Worm (Caenorhabditis elegans): Measurements from ENCODE around the gene enu-3.1.
A peak's percentile ranks its signal among the peaks of the same experiment; 100 is the strongest.

DNA sequence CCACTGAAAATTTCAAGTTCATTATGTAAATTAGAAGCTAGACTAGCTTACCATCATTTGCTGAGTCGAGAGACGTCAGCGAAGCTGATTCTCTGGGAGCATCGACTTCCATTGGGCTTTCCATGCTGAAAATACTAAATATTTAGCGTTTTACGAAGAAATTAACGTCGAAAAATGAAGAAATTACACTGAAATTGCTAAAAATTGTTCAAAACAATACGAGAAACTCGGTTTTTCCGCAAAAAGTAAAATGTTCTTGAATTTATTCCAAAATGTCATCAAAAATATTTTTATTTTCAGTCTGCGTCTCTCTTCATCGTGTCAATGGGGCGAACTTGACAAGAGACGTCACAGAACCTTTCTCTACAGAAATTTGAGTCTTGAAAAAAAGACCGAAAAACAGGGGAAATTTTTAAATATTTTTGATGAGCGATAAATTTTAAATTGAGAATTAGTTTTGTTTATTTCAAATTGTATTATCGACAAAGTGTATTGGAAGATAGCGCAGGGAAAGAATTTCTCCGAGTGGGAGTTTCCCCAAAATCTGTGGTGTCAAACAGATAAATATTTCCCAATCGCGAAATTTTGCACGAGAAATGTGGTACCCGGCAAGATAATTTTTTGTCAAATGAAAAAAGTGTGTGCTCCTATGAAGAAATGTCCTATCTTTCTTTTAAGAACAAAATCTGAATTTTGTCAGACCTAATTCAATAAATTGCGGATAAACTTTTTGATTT is 24.5 kb downstream of the enu-3.1 start, which contains the start of gene ecps-1:
- TF ChIP-seq scrt-1 (GFP tag; IDR thresholded peaks at IDR 0.05) (peak; percentile 35; the same call in 1 of the 2 replicates), hmbx-1 (tag; optimal IDR thresholded peaks at IDR 0.05) (no peak), ceh-13 (GFP tag; optimal IDR thresholded peaks at IDR 0.05) (no peak), tbx-11 (GFP tag; IDR thresholded peaks at IDR 0.05) (peak; percentile 23; the same call in 1 of the 2 replicates)
